Worm (Caenorhabditis elegans) whole organism, L4 larva: ENCODE data around the gene F35H8.2.

Experiments used
- Y105C5A.15 ChIP-seq: fragments of 200-800 bp; sonication (Bioruptor generic); IDR thresholded peaks from 2 replicates; pipeline ENCODE4 v1.3.6; 2022; ENCODE audit warnings: missing genetic modification characterization, missing compliant biosample characterization
- arid-1 ChIP-seq: fragments of 200-800 bp; sonication (Bioruptor generic); conservative IDR thresholded peaks from 2 replicates; pipeline ENCODE4 v1.3.6; 2022; ENCODE audit warnings: missing genetic modification reagents, missing genetic modification characterization, missing compliant biosample characterization
- dve-1 ChIP-seq: sonication (generic microtip); optimal IDR thresholded peaks from 2 replicates; lab custom pipeline; 2017; ENCODE audit warnings: antibody characterized with exemption, mild to moderate bottlenecking, missing genetic modification characterization, missing compliant biosample characterization; ENCODE audit not compliant: insufficient read depth
- egl-27 ChIP-seq: sonication (generic microtip); optimal IDR thresholded peaks from 3 replicates; lab custom pipeline; 2017; ENCODE audit warnings: missing biosample characterization, missing genetic modification reagents, missing genetic modification characterization
- lsy-2 ChIP-seq, 2 experiments: fragments of 150-350 bp in 1 of 2; sonication (generic microtip) in 1 of 2; optimal IDR thresholded peaks; 2 replicates each; lab custom pipeline; 2014 to 2017; ENCODE audit warnings: missing biosample characterization in 2 of 2, missing genetic modification characterization in 2 of 2
- mdl-1 ChIP-seq, 2 experiments: fragments of 150-350 bp in 1 of 2; sonication (generic microtip) in 1 of 2; optimal IDR thresholded peaks; 2 replicates each; lab custom pipeline; 2014 to 2017; ENCODE audit warnings: missing biosample characterization in 2 of 2, missing genetic modification characterization in 2 of 2
- nhr-6 ChIP-seq: fragments of 150-350 bp; optimal IDR thresholded peaks from 2 replicates; lab custom pipeline; 2014; ENCODE audit warnings: missing biosample characterization, missing genetic modification characterization
- nhr-76 ChIP-seq: fragments of 150-350 bp; optimal IDR thresholded peaks from 2 replicates; lab custom pipeline; 2014; ENCODE audit warnings: missing biosample characterization, missing genetic modification characterization
- skn-1 ChIP-seq: fragments of 150-350 bp; optimal IDR thresholded peaks from 2 replicates; lab custom pipeline; 2014; ENCODE audit warnings: missing biosample characterization, missing genetic modification characterization
- zfp-2 ChIP-seq: sonication (generic microtip); optimal IDR thresholded peaks from 2 replicates; lab custom pipeline; 2016; ENCODE audit warnings: mild to moderate bottlenecking, missing genetic modification characterization, missing compliant biosample characterization
- ztf-11 ChIP-seq: fragments of 150-350 bp; optimal IDR thresholded peaks from 2 replicates; lab custom pipeline; 2014; ENCODE audit warnings: missing biosample characterization, missing genetic modification characterization

- TF ChIP-seq zfp-2 (tag; lab: Kevin White, UChicago) (no peak), nhr-6 (no peak), lsy-2 (tag; optimal IDR thresholded peaks at IDR 0.05; lab: Kevin White, UChicago) (no peak), Y105C5A.15 (GFP tag; lab: Robert Waterston, UW) (no peak), dve-1 (tag; lab: Kevin White, UChicago) (no peak), arid-1 (no peak), ztf-11 (no peak), egl-27 (tag; lab: Kevin White, UChicago) (no peak), skn-1 (tag; lab: Kevin White, UChicago) (no peak), nhr-76 (tag; lab: Kevin White, UChicago) (no peak), mdl-1 (tag; optimal IDR thresholded peaks at IDR 0.05; lab: Kevin White, UChicago) (no peak)
These were observed 14.6 kb upstream of the F35H8.2 start, which contains the start of gene sra-3 for ce11 chrII:9540723-9541122.
